Fruit fly (Drosophila melanogaster) whole organism, embryonic: ENCODE data around the gene CG43800.

Source experiments
- Adf1 ChIP-seq: fragments of 200-800 bp; sonication (Bioruptor generic); IDR thresholded peaks from 2 replicates; pipeline ENCODE4 v1.3.6; 2022; ENCODE audit warnings: missing biosample characterization, missing genetic modification characterization
- Asciz ChIP-seq: fragments of 200-800 bp; sonication (Bioruptor generic); optimal IDR thresholded peaks from 2 replicates; lab custom pipeline; 2017; ENCODE audit warnings: missing biosample characterization, mild to moderate bottlenecking, missing genetic modification characterization, missing genetic modification reagents
- Bteb2 ChIP-seq: fragments of 200-800 bp; sonication (Bioruptor generic); optimal IDR thresholded peaks from 2 replicates; lab custom pipeline; 2016; ENCODE audit warnings: missing biosample characterization, missing genetic modification characterization
- CG10209 ChIP-seq: fragments of 200-800 bp; sonication (Bioruptor generic); optimal IDR thresholded peaks from 3 replicates; lab custom pipeline; 2017; ENCODE audit warnings: missing biosample characterization, mild to moderate bottlenecking, missing genetic modification characterization, missing genetic modification reagents
- CG12769 ChIP-seq: fragments of 200-800 bp; sonication (Bioruptor generic); optimal IDR thresholded peaks from 2 replicates; lab custom pipeline; 2019; ENCODE audit warnings: missing biosample characterization, mild to moderate bottlenecking, missing genetic modification characterization, moderate library complexity
- CG13123 ChIP-seq: fragments of 200-800 bp; sonication (Bioruptor generic); optimal IDR thresholded peaks from 2 replicates; lab custom pipeline; 2016; ENCODE audit warnings: missing biosample characterization, missing genetic modification characterization
- CG13296 ChIP-seq: fragments of 200-800 bp; sonication (Bioruptor generic); optimal IDR thresholded peaks from 3 replicates; lab custom pipeline; 2018; ENCODE audit warnings: missing biosample characterization, mild to moderate bottlenecking, missing genetic modification characterization
- CG15514 ChIP-seq: fragments of 200-800 bp; sonication (Bioruptor generic); optimal IDR thresholded peaks from 3 replicates; lab custom pipeline; 2017; ENCODE audit warnings: missing biosample characterization, missing genetic modification characterization, mild to moderate bottlenecking, moderate library complexity, missing genetic modification reagents
- CG18262 ChIP-seq: fragments of 200-800 bp; optimal IDR thresholded peaks from 3 replicates; lab custom pipeline; 2019; ENCODE audit warnings: missing biosample characterization, mild to moderate bottlenecking, missing genetic modification characterization, moderate library complexity
- CG2120 ChIP-seq: fragments of 200-800 bp; sonication (Bioruptor generic); optimal IDR thresholded peaks from 3 replicates; lab custom pipeline; 2016; ENCODE audit warnings: missing biosample characterization, missing genetic modification characterization
- CG2199 ChIP-seq: fragments of 200-800 bp; sonication (Bioruptor generic); IDR thresholded peaks from 3 replicates; pipeline ENCODE4 v1.3.6; 2022; ENCODE audit warnings: missing biosample characterization, missing genetic modification characterization
- CG31441 ChIP-seq: fragments of 200-800 bp; sonication (Bioruptor generic); IDR thresholded peaks from 2 replicates; pipeline ENCODE4 v1.3.6; 2022; ENCODE audit warnings: missing biosample characterization, missing genetic modification characterization
- CG32532 ChIP-seq: fragments of 200-800 bp; sonication (Bioruptor generic); IDR thresholded peaks from 2 replicates; pipeline ENCODE4 v1.3.6; 2022; ENCODE audit warnings: missing biosample characterization, missing genetic modification characterization
- CG32767 ChIP-seq: fragments of 200-800 bp; sonication (Bioruptor generic); IDR thresholded peaks from 2 replicates; pipeline ENCODE4 v1.3.6; 2022; ENCODE audit warnings: missing biosample characterization, missing genetic modification characterization
- CG34422 ChIP-seq: fragments of 200-800 bp; sonication (Bioruptor generic); IDR thresholded peaks from 3 replicates; pipeline ENCODE4 v1.3.6; 2022; ENCODE audit warnings: missing biosample characterization, missing genetic modification characterization
- CG42726 ChIP-seq: fragments of 200-800 bp; sonication (Bioruptor generic); IDR thresholded peaks from 2 replicates; pipeline ENCODE4 v1.3.6; 2022; ENCODE audit warnings: missing biosample characterization, missing genetic modification characterization; ENCODE audit not compliant: partially characterized antibody
- CG7271 ChIP-seq: fragments of 200-800 bp; sonication (Bioruptor generic); optimal IDR thresholded peaks from 2 replicates; lab custom pipeline; 2018; ENCODE audit warnings: missing biosample characterization, mild to moderate bottlenecking, missing genetic modification characterization, moderate library complexity
- CG7357 ChIP-seq: fragments of 200-800 bp; sonication (Bioruptor generic); IDR thresholded peaks from 3 replicates; pipeline ENCODE4 v1.3.6; 2022; ENCODE audit warnings: missing biosample characterization, missing genetic modification characterization
- CG7963 ChIP-seq: fragments of 200-800 bp; sonication (Bioruptor generic); IDR thresholded peaks from 3 replicates; pipeline ENCODE4 v1.3.6; 2022; ENCODE audit warnings: missing biosample characterization, missing genetic modification characterization; ENCODE audit not compliant: partially characterized antibody
- CG8944 ChIP-seq: fragments of 200-800 bp; sonication (Bioruptor generic); optimal IDR thresholded peaks from 3 replicates; lab custom pipeline; 2016; ENCODE audit warnings: missing biosample characterization, missing genetic modification characterization
- CG9215 ChIP-seq: fragments of 200-800 bp; sonication (Bioruptor generic); IDR thresholded peaks from 2 replicates; pipeline ENCODE4 v1.3.6; 2022; ENCODE audit warnings: missing biosample characterization, missing genetic modification characterization
- Chrac-16 ChIP-seq: fragments of 200-800 bp; sonication (Bioruptor generic); optimal IDR thresholded peaks from 3 replicates; lab custom pipeline; 2016; ENCODE audit warnings: missing biosample characterization, missing genetic modification characterization
- E2f1 ChIP-seq: fragments of 200-800 bp; sonication (Bioruptor generic); IDR thresholded peaks from 2 replicates; pipeline ENCODE4 v1.3.6; 2022; ENCODE audit warnings: missing biosample characterization, missing genetic modification characterization
- Hr51 ChIP-seq, 2 experiments: fragments of 200-800 bp; sonication (Bioruptor generic); optimal IDR thresholded peaks; 2 replicates in 1 of 2; 3 replicates in 1 of 2; lab custom pipeline; 2016 to 2018; ENCODE audit warnings: missing biosample characterization in 2 of 2, missing genetic modification characterization in 2 of 2, mild to moderate bottlenecking in 1 of 2, moderate library complexity in 1 of 2
- MESR4 ChIP-seq: fragments of 200-800 bp; sonication (Bioruptor generic); optimal IDR thresholded peaks from 2 replicates; lab custom pipeline; 2018; ENCODE audit warnings: missing biosample characterization, mild to moderate bottlenecking, missing genetic modification characterization, moderate library complexity
- Mrtf ChIP-seq: fragments of 200-800 bp; sonication (Bioruptor generic); IDR thresholded peaks from 3 replicates; pipeline ENCODE4 v1.3.6; 2022; ENCODE audit warnings: missing biosample characterization, missing genetic modification characterization
- Oli ChIP-seq: fragments of 200-800 bp; sonication (Bioruptor generic); optimal IDR thresholded peaks from 2 replicates; lab custom pipeline; 2018; ENCODE audit warnings: missing biosample characterization, mild to moderate bottlenecking, missing genetic modification characterization, moderate library complexity
- Optix ChIP-seq: fragments of 200-800 bp; sonication (Bioruptor generic); IDR thresholded peaks from 3 replicates; pipeline ENCODE4 v1.3.6; 2022; ENCODE audit warnings: missing biosample characterization, missing genetic modification characterization
- Sry-β ChIP-seq: fragments of 200-800 bp; sonication (Bioruptor generic); optimal IDR thresholded peaks from 2 replicates; lab custom pipeline; 2018; ENCODE audit warnings: missing biosample characterization, mild to moderate bottlenecking, missing genetic modification characterization, moderate library complexity
- Xbp1 ChIP-seq: fragments of 200-800 bp; sonication (Bioruptor generic); optimal IDR thresholded peaks from 3 replicates; lab custom pipeline; 2016; ENCODE audit warnings: missing biosample characterization, mild to moderate bottlenecking, missing genetic modification characterization
- YL-1 ChIP-seq: fragments of 200-800 bp; sonication (Bioruptor generic); optimal IDR thresholded peaks from 3 replicates; lab custom pipeline; 2017; ENCODE audit warnings: missing biosample characterization, mild to moderate bottlenecking, missing genetic modification characterization
- amos ChIP-seq: fragments of 200-800 bp; sonication (Bioruptor generic); IDR thresholded peaks from 2 replicates; pipeline ENCODE4 v1.3.6; 2022; ENCODE audit warnings: missing biosample characterization, missing genetic modification characterization; ENCODE audit not compliant: partially characterized antibody
- cas ChIP-seq: fragments of 200-800 bp; sonication (Bioruptor generic); IDR thresholded peaks from 2 replicates; pipeline ENCODE4 v1.3.6; 2022; ENCODE audit warnings: missing biosample characterization, missing genetic modification characterization
- chm ChIP-seq: fragments of 200-800 bp; sonication (Bioruptor generic); IDR thresholded peaks from 2 replicates; pipeline ENCODE4 v1.3.6; 2022; ENCODE audit warnings: missing biosample characterization, missing genetic modification characterization
- croc ChIP-seq: fragments of 200-800 bp; sonication (Bioruptor generic); conservative IDR thresholded peaks from 3 replicates; pipeline ENCODE4 v1.3.6; 2022; ENCODE audit warnings: missing biosample characterization, missing genetic modification characterization
- dm ChIP-seq: fragments of 200-800 bp; sonication (Bioruptor generic); optimal IDR thresholded peaks from 3 replicates; lab custom pipeline; 2016; ENCODE audit warnings: missing biosample characterization, missing genetic modification characterization
- ems ChIP-seq: fragments of 200-800 bp; sonication (Bioruptor generic); optimal IDR thresholded peaks from 3 replicates; lab custom pipeline; 2016; ENCODE audit warnings: missing biosample characterization, missing genetic modification characterization
- fu2 ChIP-seq: fragments of 200-800 bp; sonication (Bioruptor generic); optimal IDR thresholded peaks from 2 replicates; lab custom pipeline; 2016; ENCODE audit warnings: missing biosample characterization, missing genetic modification characterization
- ham ChIP-seq: fragments of 200-800 bp; sonication (Bioruptor generic); IDR thresholded peaks from 2 replicates; pipeline ENCODE4 v1.3.6; 2022; ENCODE audit warnings: missing biosample characterization, missing genetic modification characterization
- lov ChIP-seq, 2 experiments: fragments of 200-800 bp in 1 of 2; fragments of >200 bp in 1 of 2; sonication (Bioruptor generic) in 1 of 2; IDR thresholded peaks in 1 of 2; optimal IDR thresholded peaks in 1 of 2; 2 replicates in 1 of 2; 3 replicates in 1 of 2; pipeline versions ENCODE4 v1.3.6 to Lab custom; 2017 to 2022; ENCODE audit warnings: missing biosample characterization in 1 of 2, missing genetic modification characterization in 1 of 2
- pnt ChIP-seq: fragments of 200-800 bp; sonication (Bioruptor generic); optimal IDR thresholded peaks from 3 replicates; lab custom pipeline; 2016; ENCODE audit warnings: missing biosample characterization, missing genetic modification characterization
- ranshi ChIP-seq: fragments of 200-800 bp; sonication (Bioruptor generic); IDR thresholded peaks from 2 replicates; pipeline ENCODE4 v1.3.6; 2022; ENCODE audit warnings: missing biosample characterization, missing genetic modification characterization
- sima ChIP-seq: fragments of 200-800 bp; sonication (Bioruptor generic); optimal IDR thresholded peaks from 2 replicates; lab custom pipeline; 2016; ENCODE audit warnings: missing biosample characterization, missing genetic modification characterization
- slou ChIP-seq: fragments of 200-800 bp; sonication (Bioruptor generic); optimal IDR thresholded peaks from 3 replicates; lab custom pipeline; 2016; ENCODE audit warnings: missing biosample characterization, missing genetic modification characterization
- slp2 ChIP-seq: fragments of 200-800 bp; sonication (Bioruptor generic); optimal IDR thresholded peaks from 2 replicates; lab custom pipeline; 2016; ENCODE audit warnings: missing biosample characterization, missing genetic modification characterization
- so ChIP-seq: fragments of 200-800 bp; sonication (Bioruptor generic); IDR thresholded peaks from 3 replicates; pipeline ENCODE4 v1.3.6; 2022; ENCODE audit warnings: missing biosample characterization, missing genetic modification characterization
- stwl ChIP-seq: fragments of 200-800 bp; sonication (Bioruptor generic); optimal IDR thresholded peaks from 3 replicates; lab custom pipeline; 2018; ENCODE audit warnings: missing biosample characterization, mild to moderate bottlenecking, missing genetic modification characterization, moderate library complexity
- sug ChIP-seq: fragments of 200-800 bp; optimal IDR thresholded peaks from 2 replicates; lab custom pipeline; 2019; ENCODE audit warnings: missing biosample characterization, mild to moderate bottlenecking, missing genetic modification characterization, moderate library complexity
- trem ChIP-seq: fragments of 200-800 bp; optimal IDR thresholded peaks from 3 replicates; lab custom pipeline; 2019; ENCODE audit warnings: missing biosample characterization, mild to moderate bottlenecking, missing genetic modification characterization, moderate library complexity
- tup ChIP-seq: fragments of 200-800 bp; sonication (Bioruptor generic); optimal IDR thresholded peaks from 2 replicates; lab custom pipeline; 2016; ENCODE audit warnings: missing biosample characterization, mild to moderate bottlenecking, missing genetic modification characterization, moderate library complexity

The CG43800 gene

dm6 chr2L:7219650-7220267 lies 12.9 kb downstream of the CG43800 start, which contains the start of gene CG13784 (continued):
- TF ChIP-seq stwl (tag; lab: Kevin White, UChicago) (peak; percentile 90), so (GFP tag; lab: Robert Waterston, UW) (no peak), CG13123 (GFP tag; lab: Kevin White, UChicago) (no peak), croc (GFP tag; lab: Robert Waterston, UW) (no peak), ranshi (GFP tag; lab: Robert Waterston, UW) (no peak), MESR4 (GFP tag; lab: Kevin White, UChicago) (peak; percentile 76), CG12769 (no peak), CG18262 (peak; percentile 40), CG8944 (GFP tag; lab: Kevin White, UChicago) (no peak), CG7271 (tag; lab: Kevin White, UChicago) (no peak), chm (no peak), CG42726 (GFP tag; lab: Robert Waterston, UW) (peak; percentile 75), Bteb2 (GFP tag; lab: Kevin White, UChicago) (no peak), Chrac-16 (no peak), slou (GFP tag; lab: Kevin White, UChicago) (no peak), sug (tag; lab: Kevin White, UChicago) (peak; percentile 44), YL-1 (GFP tag; lab: Kevin White, UChicago) (peak; percentile 58), tup (GFP tag; lab: Kevin White, UChicago) (no peak), CG15514 (GFP tag; lab: Kevin White, UChicago) (peak; percentile 78), Xbp1 (peak; percentile 36), fu2 (no peak), CG34422 (GFP tag; lab: Robert Waterston, UW) (peak; percentile 67; the same call in 1 of the 3 replicates), ems (GFP tag; lab: Kevin White, UChicago) (no peak), Optix (GFP tag; lab: Robert Waterston, UW) (0 out of 3 replicates have a peak, but pooled peaks have one; percentile 26), Sry-β (GFP tag; lab: Kevin White, UChicago) (no peak), CG2120 (GFP tag; lab: Kevin White, UChicago) (peak; percentile 55), CG32767 (GFP tag; lab: Robert Waterston, UW) (peak; percentile 39; the same call in 1 of the 2 replicates), pnt (GFP tag; lab: Kevin White, UChicago) (no peak), amos (no peak; the same call in 1 of the 2 replicates), CG9215 (GFP tag; lab: Robert Waterston, UW) (no peak), ham (GFP tag; lab: Robert Waterston, UW) (no peak), sima (GFP tag; lab: Kevin White, UChicago) (no peak), E2f1 (GFP tag; lab: Robert Waterston, UW) (no peak), cas (GFP tag; lab: Robert Waterston, UW) (no peak), CG7357 (peak; percentile 84), lov (optimal IDR thresholded peaks at IDR 0.05; lab: Kevin White, UChicago) (no peak), lov (GFP tag; IDR thresholded peaks at IDR 0.05; lab: Robert Waterston, UW) (0 out of 3 replicates have a peak, but pooled peaks have one; percentile 9), slp2 (GFP tag; lab: Kevin White, UChicago) (no peak), CG10209 (GFP tag; lab: Kevin White, UChicago) (peak; percentile 34), trem (tag; lab: Kevin White, UChicago) (peak; percentile 71), CG31441 (GFP tag; lab: Robert Waterston, UW) (peak; percentile 51), CG13296 (GFP tag; lab: Kevin White, UChicago) (peak; percentile 18), Hr51 (GFP tag; optimal IDR thresholded peaks at IDR 0.05; lab: Kevin White, UChicago) (no peak), Mrtf (GFP tag; lab: Robert Waterston, UW) (no peak), CG2199 (GFP tag; lab: Robert Waterston, UW) (no peak), Oli (tag; lab: Kevin White, UChicago) (no peak), CG7963 (GFP tag; lab: Robert Waterston, UW) (peak; percentile 33; the same call in 1 of the 3 replicates), dm (GFP tag; lab: Kevin White, UChicago) (peak; percentile 5), Asciz (GFP tag; lab: Kevin White, UChicago) (no peak), Adf1 (GFP tag; lab: Robert Waterston, UW) (no peak), CG32532 (peak; percentile 61)
